Fruit fly (Drosophila melanogaster) whole organism, embryonic: ENCODE data around the gene CG8925.

Experiments
- Bteb2 ChIP-seq: fragments of 200-800 bp; sonication (Bioruptor generic); optimal IDR thresholded peaks from 2 replicates; lab custom pipeline; 2016; ENCODE audit warnings: missing biosample characterization, missing genetic modification characterization
- CG10267 ChIP-seq: fragments of 200-800 bp; sonication (Bioruptor generic); optimal IDR thresholded peaks from 2 replicates; lab custom pipeline; 2018; ENCODE audit warnings: missing biosample characterization, mild to moderate bottlenecking, missing genetic modification characterization, moderate library complexity
- CG10979 ChIP-seq: fragments of 200-800 bp; sonication (Bioruptor generic); optimal IDR thresholded peaks from 2 replicates; lab custom pipeline; 2018; ENCODE audit warnings: missing biosample characterization, mild to moderate bottlenecking, missing genetic modification characterization, moderate library complexity
- CG11504 ChIP-seq: fragments of 200-800 bp; sonication (Bioruptor generic); optimal IDR thresholded peaks from 3 replicates; lab custom pipeline; 2019; ENCODE audit warnings: missing biosample characterization, mild to moderate bottlenecking, missing genetic modification characterization, moderate library complexity
- CG11695 ChIP-seq: fragments of 200-800 bp; sonication (Bioruptor generic); IDR thresholded peaks from 3 replicates; pipeline ENCODE4 v1.3.6; 2022; ENCODE audit warnings: missing biosample characterization, missing genetic modification characterization
- CG12659 ChIP-seq: fragments of 200-800 bp; sonication (Bioruptor generic); optimal IDR thresholded peaks from 3 replicates; lab custom pipeline; 2017; ENCODE audit warnings: mild to moderate bottlenecking, missing biosample characterization, missing genetic modification reagents, missing genetic modification characterization
- CG13894 ChIP-seq: fragments of 200-800 bp; sonication (Bioruptor generic); optimal IDR thresholded peaks from 3 replicates; lab custom pipeline; 2018; ENCODE audit warnings: missing biosample characterization, mild to moderate bottlenecking, missing genetic modification characterization, moderate library complexity
- CG1602 ChIP-seq: fragments of 200-800 bp; sonication (Bioruptor generic); optimal IDR thresholded peaks from 3 replicates; lab custom pipeline; 2016; ENCODE audit warnings: missing biosample characterization, missing genetic modification characterization
- CG17186 ChIP-seq: fragments of 200-800 bp; sonication (Bioruptor generic); optimal IDR thresholded peaks from 3 replicates; lab custom pipeline; 2017; ENCODE audit warnings: missing biosample characterization, missing genetic modification reagents, missing genetic modification characterization
- CG18619 ChIP-seq: fragments of 200-800 bp; sonication (Bioruptor generic); optimal IDR thresholded peaks from 3 replicates; lab custom pipeline; 2017; ENCODE audit warnings: missing biosample characterization, mild to moderate bottlenecking, missing genetic modification characterization
- CG18764 ChIP-seq: fragments of 200-800 bp; sonication (Bioruptor generic); optimal IDR thresholded peaks from 3 replicates; lab custom pipeline; 2016; ENCODE audit warnings: missing biosample characterization, missing genetic modification characterization
- CG30020 ChIP-seq: fragments of 200-800 bp; optimal IDR thresholded peaks from 2 replicates; lab custom pipeline; 2019; ENCODE audit warnings: missing biosample characterization, mild to moderate bottlenecking, missing genetic modification characterization, moderate library complexity
- CG33557 ChIP-seq: fragments of 200-800 bp; sonication (Bioruptor generic); optimal IDR thresholded peaks from 2 replicates; lab custom pipeline; 2019; ENCODE audit warnings: missing biosample characterization, mild to moderate bottlenecking, missing genetic modification characterization, moderate library complexity
- CG34224 ChIP-seq: fragments of 200-800 bp; sonication (Bioruptor generic); IDR thresholded peaks from 3 replicates; pipeline ENCODE4 v1.3.6; 2022; ENCODE audit warnings: missing biosample characterization, missing genetic modification characterization; ENCODE audit not compliant: partially characterized antibody
- CG4617 ChIP-seq: fragments of 200-800 bp; sonication (Bioruptor generic); optimal IDR thresholded peaks from 3 replicates; lab custom pipeline; 2016; ENCODE audit warnings: missing biosample characterization, missing genetic modification characterization, borderline replicate concordance
- CG6654 ChIP-seq: fragments of 200-800 bp; sonication (Bioruptor generic); optimal IDR thresholded peaks from 2 replicates; lab custom pipeline; 2017; ENCODE audit warnings: missing biosample characterization, mild to moderate bottlenecking, missing genetic modification characterization
- CG6765 ChIP-seq: fragments of 200-800 bp; sonication (Bioruptor generic); optimal IDR thresholded peaks from 3 replicates; lab custom pipeline; 2017; ENCODE audit warnings: missing biosample characterization, mild to moderate bottlenecking, missing genetic modification characterization
- CG9797 ChIP-seq: fragments of 200-800 bp; sonication (Bioruptor generic); optimal IDR thresholded peaks from 3 replicates; lab custom pipeline; 2018; ENCODE audit warnings: missing biosample characterization, mild to moderate bottlenecking, missing genetic modification characterization
- CHES-1-like ChIP-seq: fragments of 200-800 bp; sonication (Bioruptor generic); optimal IDR thresholded peaks from 2 replicates; lab custom pipeline; 2016; ENCODE audit warnings: missing biosample characterization, missing genetic modification characterization
- Dp ChIP-seq: fragments of 200-800 bp; sonication (Bioruptor generic); optimal IDR thresholded peaks from 2 replicates; lab custom pipeline; 2018; ENCODE audit warnings: missing biosample characterization, mild to moderate bottlenecking, missing genetic modification characterization, moderate library complexity
- Eip74EF ChIP-seq, 2 experiments: fragments of 200-800 bp in 1 of 2; fragments of >200 bp in 1 of 2; sonication (Bioruptor generic) in 1 of 2; optimal IDR thresholded peaks; 2 replicates each; lab custom pipeline; 2017 to 2019; ENCODE audit warnings: missing biosample characterization in 2 of 2, missing genetic modification characterization in 2 of 2, mild to moderate bottlenecking in 1 of 2, moderate library complexity in 1 of 2
- Ets65A ChIP-seq: fragments of 200-800 bp; sonication (Bioruptor generic); peaks from one replicate; lab custom pipeline; 2016; ENCODE audit warnings: missing biosample characterization, missing genetic modification characterization
- HLH3B ChIP-seq: fragments of 200-800 bp; sonication (Bioruptor generic); IDR thresholded peaks from 2 replicates; pipeline ENCODE4 v1.3.6; 2022; ENCODE audit warnings: missing biosample characterization, missing genetic modification characterization
- MBD-R2 ChIP-seq: fragments of 200-800 bp; sonication (Bioruptor generic); IDR thresholded peaks from 2 replicates; pipeline ENCODE4 v1.3.6; 2022; ENCODE audit warnings: missing biosample characterization, missing genetic modification characterization
- NC2β ChIP-seq: fragments of 200-800 bp; sonication (Bioruptor generic); optimal IDR thresholded peaks from 2 replicates; lab custom pipeline; 2016; ENCODE audit warnings: missing biosample characterization, missing genetic modification characterization
- Nf-YA ChIP-seq: fragments of 200-800 bp; sonication (Bioruptor generic); IDR thresholded peaks from 2 replicates; pipeline ENCODE4 v1.3.6; 2022; ENCODE audit warnings: missing biosample characterization, missing genetic modification characterization
- Sin3A ChIP-seq: fragments of >200 bp; optimal IDR thresholded peaks from 2 replicates; lab custom pipeline; 2018
- Sox100B ChIP-seq: fragments of 200-800 bp; sonication (Bioruptor generic); optimal IDR thresholded peaks from 3 replicates; lab custom pipeline; 2018; ENCODE audit warnings: missing biosample characterization, mild to moderate bottlenecking, missing genetic modification characterization
- Usf ChIP-seq: fragments of 200-800 bp; sonication (Bioruptor generic); optimal IDR thresholded peaks from 2 replicates; lab custom pipeline; 2017; ENCODE audit warnings: missing genotype, missing biosample characterization, missing genetic modification characterization
- ap ChIP-seq: fragments of 200-800 bp; sonication (Bioruptor generic); IDR thresholded peaks from 2 replicates; pipeline ENCODE4 v1.3.6; 2022; ENCODE audit warnings: missing biosample characterization, missing genetic modification characterization
- bab2 ChIP-seq: fragments of 200-800 bp; sonication (Bioruptor generic); optimal IDR thresholded peaks from 2 replicates; lab custom pipeline; 2016; ENCODE audit warnings: missing biosample characterization, missing genetic modification characterization
- cas ChIP-seq: fragments of 200-800 bp; sonication (Bioruptor generic); IDR thresholded peaks from 2 replicates; pipeline ENCODE4 v1.3.6; 2022; ENCODE audit warnings: missing biosample characterization, missing genetic modification characterization
- caup ChIP-seq: fragments of 200-800 bp; sonication (Bioruptor generic); optimal IDR thresholded peaks from 3 replicates; lab custom pipeline; 2017; ENCODE audit warnings: missing biosample characterization, mild to moderate bottlenecking, missing genetic modification characterization, moderate library complexity; ENCODE audit not compliant: severe bottlenecking
- chif ChIP-seq, 2 experiments: fragments of 200-800 bp; sonication (Bioruptor generic); optimal IDR thresholded peaks; 3 replicates each; lab custom pipeline; 2016; ENCODE audit warnings: missing biosample characterization in 2 of 2, missing genetic modification characterization in 2 of 2
- chm ChIP-seq: fragments of 200-800 bp; sonication (Bioruptor generic); IDR thresholded peaks from 2 replicates; pipeline ENCODE4 v1.3.6; 2022; ENCODE audit warnings: missing biosample characterization, missing genetic modification characterization
- gsb-n ChIP-seq: fragments of 200-800 bp; sonication (Bioruptor generic); optimal IDR thresholded peaks from 3 replicates; lab custom pipeline; 2018; ENCODE audit warnings: missing biosample characterization, mild to moderate bottlenecking, missing genetic modification characterization
- her ChIP-seq: fragments of 200-800 bp; sonication (Bioruptor generic); optimal IDR thresholded peaks from 2 replicates; lab custom pipeline; 2016; ENCODE audit warnings: missing biosample characterization, missing genetic modification characterization
- lab ChIP-seq: fragments of 200-800 bp; sonication (Bioruptor generic); optimal IDR thresholded peaks from 3 replicates; lab custom pipeline; 2017; ENCODE audit warnings: missing biosample characterization, missing genetic modification characterization, mild to moderate bottlenecking, moderate library complexity, missing genetic modification reagents
- lola ChIP-seq, 3 experiments: fragments of >200 bp in 2 of 3; fragments of 200-800 bp in 1 of 3; sonication (Bioruptor generic) in 1 of 3; optimal IDR thresholded peaks; 2 replicates each; lab custom pipeline; 2017 to 2019; ENCODE audit warnings: missing biosample characterization in 3 of 3, missing genetic modification characterization in 3 of 3, mild to moderate bottlenecking in 1 of 3, moderate library complexity in 1 of 3
- maf-S ChIP-seq: fragments of 200-800 bp; sonication (Bioruptor generic); optimal IDR thresholded peaks from 2 replicates; lab custom pipeline; 2016; ENCODE audit warnings: missing biosample characterization, missing genetic modification characterization
- org-1 ChIP-seq: fragments of 200-800 bp; sonication (Bioruptor generic); optimal IDR thresholded peaks from 2 replicates; lab custom pipeline; 2017; ENCODE audit warnings: missing biosample characterization, missing genetic modification characterization
- pan ChIP-seq, 4 experiments: fragments of >200 bp in 3 of 4; fragments of 200-800 bp in 1 of 4; sonication (Bioruptor generic) in 1 of 4; optimal IDR thresholded peaks in 3 of 4; IDR thresholded peaks in 1 of 4; 2 replicates each; pipeline versions ENCODE4 v1.3.6 to Lab custom; 2017 to 2022; ENCODE audit warnings: missing biosample characterization in 2 of 4, missing genetic modification characterization in 2 of 4, mixed read lengths in 1 of 4
- phol ChIP-seq: fragments of 200-800 bp; sonication (Bioruptor generic); optimal IDR thresholded peaks from 3 replicates; lab custom pipeline; 2018; ENCODE audit warnings: missing biosample characterization, mild to moderate bottlenecking, missing genetic modification characterization, moderate library complexity
- pita ChIP-seq: fragments of 200-800 bp; sonication (Bioruptor generic); optimal IDR thresholded peaks from 2 replicates; lab custom pipeline; 2017; ENCODE audit warnings: missing biosample characterization, mild to moderate bottlenecking, missing genetic modification characterization
- slbo ChIP-seq: fragments of 200-800 bp; sonication (Bioruptor generic); IDR thresholded peaks from 2 replicates; pipeline ENCODE4 v1.3.6; 2022; ENCODE audit warnings: missing biosample characterization, missing genetic modification characterization
- tap ChIP-seq: fragments of 200-800 bp; optimal IDR thresholded peaks from 3 replicates; lab custom pipeline; 2019; ENCODE audit warnings: missing biosample characterization, mild to moderate bottlenecking, missing genetic modification characterization, moderate library complexity
- trem ChIP-seq: fragments of 200-800 bp; optimal IDR thresholded peaks from 3 replicates; lab custom pipeline; 2019; ENCODE audit warnings: missing biosample characterization, mild to moderate bottlenecking, missing genetic modification characterization, moderate library complexity
- z ChIP-seq: fragments of 200-800 bp; sonication (Bioruptor generic); IDR thresholded peaks from 3 replicates; pipeline ENCODE4 v1.3.6; 2022; ENCODE audit warnings: missing biosample characterization, missing genetic modification characterization

CG8925 gene

dm6 chr3R:16214474-16215318 is 42.9 kb downstream of the CG8925 start (continued):
- peak; percentile 36 for TF ChIP-seq phol
- TF ChIP-seq caup (GFP tag; lab: Kevin White, UChicago): no peak
- TF ChIP-seq cas (GFP tag; lab: Robert Waterston, UW): no peak
- TF ChIP-seq CHES-1-like (GFP tag; lab: Kevin White, UChicago): no peak
- TF ChIP-seq Sox100B: peak; percentile 61
- no peak for TF ChIP-seq NC2β
- no peak for TF ChIP-seq CG18764
- peak; percentile 76 for TF ChIP-seq Ets65A
- no peak for TF ChIP-seq Sin3A (lab: Kevin White, UChicago)
- TF ChIP-seq CG18619: peak; percentile 64
- TF ChIP-seq MBD-R2 (GFP tag; lab: Robert Waterston, UW): no peak
- TF ChIP-seq org-1 (GFP tag; lab: Kevin White, UChicago): peak; percentile 5
- no peak for TF ChIP-seq CG33557 (GFP tag; lab: Kevin White, UChicago)
- TF ChIP-seq slbo (GFP tag; lab: Robert Waterston, UW): peak; percentile 31
- TF ChIP-seq CG13894 (tag; lab: Kevin White, UChicago): peak; percentile 71
- TF ChIP-seq Usf (GFP tag; lab: Kevin White, UChicago): no peak
- peak; percentile 46 for TF ChIP-seq CG6765
- TF ChIP-seq CG12659 (GFP tag; lab: Kevin White, UChicago): peak; percentile 11
- no peak for TF ChIP-seq Dp (GFP tag; lab: Kevin White, UChicago)
- no peak for TF ChIP-seq CG17186 (GFP tag; lab: Kevin White, UChicago)
- TF ChIP-seq CG4617 (GFP tag; lab: Kevin White, UChicago): no peak
- peak in 1 of 2 experiments; percentile 44 for TF ChIP-seq Eip74EF (GFP tag; optimal IDR thresholded peaks at IDR 0.05; lab: Kevin White, UChicago)
- peak in 1 of 2 experiments; percentile 0 for TF ChIP-seq chif (GFP tag; optimal IDR thresholded peaks at IDR 0.05; lab: Kevin White, UChicago)
- no peak for TF ChIP-seq z (GFP tag; lab: Robert Waterston, UW)
- no peak for TF ChIP-seq CG9797 (GFP tag; lab: Kevin White, UChicago)
- TF ChIP-seq maf-S: no peak
- TF ChIP-seq CG1602: peak; percentile 18
- TF ChIP-seq trem: no peak
- TF ChIP-seq CG10267 (tag; lab: Kevin White, UChicago): no peak
- TF ChIP-seq CG30020 (tag; lab: Kevin White, UChicago): no peak
- no peak for TF ChIP-seq HLH3B (GFP tag; lab: Robert Waterston, UW)
- peak; percentile 37 for TF ChIP-seq lab (GFP tag; lab: Kevin White, UChicago)
- TF ChIP-seq Bteb2 (GFP tag; lab: Kevin White, UChicago): peak; percentile 8
- no peak for TF ChIP-seq ap
- peak; percentile 13 for TF ChIP-seq CG6654
- no peak for TF ChIP-seq gsb-n
- TF ChIP-seq tap (tag; lab: Kevin White, UChicago): no peak
- TF ChIP-seq pan (optimal IDR thresholded peaks at IDR 0.05; lab: Kevin White, UChicago): no peak
- TF ChIP-seq pan (GFP tag; optimal IDR thresholded peaks at IDR 0.05 in 1 of 2, IDR thresholded peaks at IDR 0.05 in 1 of 2): no peak
- no peak for TF ChIP-seq her (GFP tag; lab: Kevin White, UChicago)
- TF ChIP-seq lola (GFP tag; optimal IDR thresholded peaks at IDR 0.05; lab: Kevin White, UChicago): no peak
- no peak for TF ChIP-seq CG34224 (GFP tag; lab: Robert Waterston, UW)
- TF ChIP-seq chm (GFP tag; lab: Robert Waterston, UW): peak; percentile 7; the same call in 1 of the 2 replicates
- peak; percentile 70 for TF ChIP-seq CG11504 (tag; lab: Kevin White, UChicago)
- peak; percentile 16; the same call in 1 of the 2 replicates for TF ChIP-seq Nf-YA (GFP tag; lab: Robert Waterston, UW)
- TF ChIP-seq CG10979: peak; percentile 11
- no peak for TF ChIP-seq bab2 (GFP tag; lab: Kevin White, UChicago)
- no peak for TF ChIP-seq CG11695 (GFP tag; lab: Robert Waterston, UW)
- TF ChIP-seq pita (GFP tag; lab: Kevin White, UChicago): no peak
